Fruit fly (Drosophila melanogaster): ENCODE results near the gene Ets96B.

DNA sequence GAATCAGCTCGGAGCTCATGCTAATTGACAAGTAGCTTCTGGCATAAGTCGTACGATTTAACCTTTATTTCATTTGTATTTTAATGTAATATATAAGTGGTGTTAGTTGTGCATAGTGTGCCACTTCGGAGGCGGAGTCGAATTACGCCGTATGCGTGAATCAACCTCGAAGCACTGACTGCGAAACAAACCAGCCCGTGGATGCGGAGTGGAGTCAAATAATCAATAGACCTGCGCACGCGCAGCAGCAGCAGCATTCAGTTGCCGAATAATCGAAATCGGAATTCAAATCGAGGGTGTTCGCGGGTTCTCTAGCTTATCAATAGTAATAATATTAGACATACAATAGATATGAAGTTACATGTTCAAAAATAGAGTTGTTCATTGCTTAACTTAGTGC, 40.4 kb downstream of the Ets96B start, which contains the start of gene RabX4:
- TF ChIP-seq gl (tag; optimal IDR thresholded peaks at IDR 0.05) (no peak), EcR (GFP tag; optimal IDR thresholded peaks at IDR 0.05) (no peak), CG12605 (GFP tag; IDR thresholded peaks at IDR 0.05) (no peak), Pif1A (GFP tag; optimal IDR thresholded peaks at IDR 0.05) (no peak)

Measured in whole organism, pupa.